Worm (Caenorhabditis elegans) whole organism, L3 larva: ENCODE results near the gene R13H4.6.

Experiments
- ama-1 ChIP-seq: fragments of 150-350 bp; optimal IDR thresholded peaks from 2 replicates; lab custom pipeline; 2018
- egl-5 ChIP-seq: fragments of 150-350 bp; optimal IDR thresholded peaks from 2 replicates; lab custom pipeline; 2017; ENCODE audit warnings: missing biosample characterization, missing genetic modification reagents, missing genetic modification characterization, inconsistent platforms
- elt-3 ChIP-seq, 3 experiments: fragments of 150-350 bp in 1 of 3; sonication (generic microtip) in 2 of 3; optimal IDR thresholded peaks; 2 replicates in 2 of 3; 4 replicates in 1 of 3; lab custom pipeline; 2014 to 2017; ENCODE audit warnings: missing biosample characterization in 3 of 3, missing genetic modification characterization in 3 of 3
- fkh-10 ChIP-seq: sonication (generic microtip); optimal IDR thresholded peaks from 2 replicates; lab custom pipeline; 2017; ENCODE audit warnings: missing biosample characterization, missing genetic modification reagents, missing genetic modification characterization
- fos-1 ChIP-seq: fragments of 150-350 bp; optimal IDR thresholded peaks from 2 replicates; lab custom pipeline; 2014; ENCODE audit warnings: missing biosample characterization, missing genetic modification characterization
- lin-15B ChIP-seq: fragments of 150-350 bp; optimal IDR thresholded peaks from 2 replicates; lab custom pipeline; 2014; ENCODE audit warnings: missing biosample characterization, missing genetic modification characterization
- lin-39 ChIP-seq: fragments of 150-350 bp; optimal IDR thresholded peaks from 2 replicates; lab custom pipeline; 2018; ENCODE audit warnings: missing biosample characterization, missing genetic modification reagents, missing genetic modification characterization
- nfya-1 ChIP-seq: sonication (generic microtip); optimal IDR thresholded peaks from 2 replicates; lab custom pipeline; 2017; ENCODE audit warnings: missing genetic modification characterization, mild to moderate bottlenecking, missing compliant biosample characterization, antibody characterized with exemption, moderate library complexity; ENCODE audit not compliant: insufficient read depth
- nhr-23 ChIP-seq: fragments of 150-350 bp; optimal IDR thresholded peaks from 2 replicates; lab custom pipeline; 2014; ENCODE audit warnings: missing biosample characterization, missing genetic modification reagents, missing genetic modification characterization
- nhr-237 ChIP-seq: fragments of 150-350 bp; optimal IDR thresholded peaks from 2 replicates; lab custom pipeline; 2014; ENCODE audit warnings: missing biosample characterization, missing genetic modification characterization
- nhr-28 ChIP-seq: fragments of 150-350 bp; optimal IDR thresholded peaks from 2 replicates; lab custom pipeline; 2014; ENCODE audit warnings: missing biosample characterization, missing genetic modification characterization
- pqm-1 ChIP-seq: fragments of 150-350 bp; optimal IDR thresholded peaks from 2 replicates; lab custom pipeline; 2017; ENCODE audit warnings: missing biosample characterization, missing genetic modification characterization, inconsistent platforms
- snpc-4 ChIP-seq: fragments of 150-350 bp; optimal IDR thresholded peaks from 2 replicates; lab custom pipeline; 2014; ENCODE audit warnings: missing biosample characterization, missing genetic modification characterization
- tbx-2 ChIP-seq: sonication (generic microtip); optimal IDR thresholded peaks from 2 replicates; lab custom pipeline; 2016; ENCODE audit warnings: mild to moderate bottlenecking, missing genetic modification characterization, missing compliant biosample characterization

ce11 chrV:11849408-11849807 lies 13.5 kb upstream of the R13H4.6 start:
- TF ChIP-seq fkh-10 (GFP tag; lab: Kevin White, UChicago), result no peak
- TF ChIP-seq tbx-2 (tag; lab: Kevin White, UChicago), result no peak
- TF ChIP-seq fos-1 (tag; lab: Kevin White, UChicago), result no peak
- no peak for TF ChIP-seq egl-5 (tag; lab: Kevin White, UChicago)
- TF ChIP-seq nfya-1 (tag; lab: Kevin White, UChicago), result no peak
- no peak for TF ChIP-seq nhr-23 (tag; lab: Kevin White, UChicago)
- no peak for TF ChIP-seq ama-1 (lab: Kevin White, UChicago)
- TF ChIP-seq elt-3 (tag; optimal IDR thresholded peaks at IDR 0.05; lab: Kevin White, UChicago), result no peak
- no peak for TF ChIP-seq lin-15B (tag; lab: Kevin White, UChicago)
- TF ChIP-seq nhr-237 (tag; lab: Kevin White, UChicago), result no peak
- no peak for TF ChIP-seq lin-39 (tag; lab: Kevin White, UChicago)
- peak; percentile 30 for TF ChIP-seq pqm-1 (tag; lab: Kevin White, UChicago)
- TF ChIP-seq nhr-28 (tag; lab: Kevin White, UChicago), result no peak
- TF ChIP-seq snpc-4 (tag; lab: Kevin White, UChicago), result no peak
